Fruit fly (Drosophila melanogaster) whole organism, wandering third instar larva: ENCODE measurements around the gene CG12541.

Source experiments
- Abd-B ChIP-seq: fragments of >200 bp; optimal IDR thresholded peaks from 2 replicates; lab custom pipeline; 2017; ENCODE audit warnings: missing biosample characterization, missing genetic modification characterization
- CG32264 ChIP-seq: fragments of 200-800 bp; sonication (Bioruptor generic); optimal IDR thresholded peaks from 2 replicates; lab custom pipeline; 2016; ENCODE audit warnings: missing biosample characterization, missing genetic modification characterization
- CG9705 ChIP-seq: fragments of 200-800 bp; sonication (Bioruptor generic); optimal IDR thresholded peaks from 2 replicates; lab custom pipeline; 2018; ENCODE audit warnings: missing biosample characterization, mild to moderate bottlenecking, missing genetic modification characterization
- CrebA ChIP-seq: fragments of 200-800 bp; sonication (Bioruptor generic); optimal IDR thresholded peaks from 2 replicates; lab custom pipeline; 2016; ENCODE audit warnings: missing biosample characterization, mild to moderate bottlenecking, missing genetic modification characterization, borderline replicate concordance
- Dfd ChIP-seq: fragments of >200 bp; optimal IDR thresholded peaks from 2 replicates; lab custom pipeline; 2017; ENCODE audit warnings: missing biosample characterization, missing genetic modification characterization
- Dif ChIP-seq: fragments of 200-275, 200-300 bp; sonication (Bioruptor generic); optimal IDR thresholded peaks from 2 replicates; lab custom pipeline; 2018; ENCODE audit warnings: missing biosample characterization, missing genetic modification characterization; ENCODE audit not compliant: partially characterized antibody
- GATAd ChIP-seq: sonication (Bioruptor generic); optimal IDR thresholded peaks from 2 replicates; lab custom pipeline; 2016; ENCODE audit warnings: missing biosample characterization, missing genetic modification characterization
- HLH106 ChIP-seq: fragments of 200-800 bp; optimal IDR thresholded peaks from 3 replicates; lab custom pipeline; 2019; ENCODE audit warnings: missing biosample characterization, mild to moderate bottlenecking, missing genetic modification characterization, moderate library complexity
- Hnf4 ChIP-seq: fragments of 200-800 bp; sonication (Bioruptor generic); optimal IDR thresholded peaks from 2 replicates; lab custom pipeline; 2016; ENCODE audit warnings: missing biosample characterization, mild to moderate bottlenecking, missing genetic modification characterization
- Hr78 ChIP-seq: fragments of >200 bp; optimal IDR thresholded peaks from 2 replicates; lab custom pipeline; 2017; ENCODE audit warnings: missing biosample characterization, missing genetic modification characterization
- Hr83 ChIP-seq: fragments of 200-300 bp; sonication (Bioruptor generic); optimal IDR thresholded peaks from 2 replicates; lab custom pipeline; 2016; ENCODE audit warnings: missing biosample characterization, mild to moderate bottlenecking, missing genetic modification characterization, moderate library complexity; ENCODE audit not compliant: poor library complexity, severe bottlenecking
- Jra ChIP-seq: sonication (Bioruptor generic); optimal IDR thresholded peaks from 2 replicates; lab custom pipeline; 2016; ENCODE audit warnings: missing biosample characterization, missing genetic modification characterization
- Mio ChIP-seq: sonication (Bioruptor generic); optimal IDR thresholded peaks from 2 replicates; lab custom pipeline; 2016; ENCODE audit warnings: missing biosample characterization, missing genetic modification characterization
- Myc ChIP-seq: fragments of >200 bp; optimal IDR thresholded peaks from 2 replicates; lab custom pipeline; 2017
- N ChIP-seq: fragments of >200 bp; optimal IDR thresholded peaks from 2 replicates; lab custom pipeline; 2018; ENCODE audit warnings: missing biosample characterization, missing external identifiers, missing genetic modification characterization
- OdsH ChIP-seq: fragments of 200-800 bp; sonication (Bioruptor generic); optimal IDR thresholded peaks from 2 replicates; lab custom pipeline; 2016; ENCODE audit warnings: missing biosample characterization, mild to moderate bottlenecking, missing genetic modification characterization
- Rel ChIP-seq, 2 experiments: fragments of 200-800 bp; sonication (Bioruptor generic) in 1 of 2; optimal IDR thresholded peaks; 2 replicates in 1 of 2; 3 replicates in 1 of 2; lab custom pipeline; 2016 to 2019; ENCODE audit warnings: mild to moderate bottlenecking in 2 of 2, missing biosample characterization in 2 of 2, missing genetic modification characterization in 2 of 2, moderate library complexity in 1 of 2
- Sp1 ChIP-seq: fragments of 200-800 bp; sonication (Bioruptor generic); optimal IDR thresholded peaks from 3 replicates; lab custom pipeline; 2019; ENCODE audit warnings: missing biosample characterization, mild to moderate bottlenecking, missing genetic modification characterization, moderate library complexity
- Vsx2 ChIP-seq: fragments of 200-300, 225-300 bp; sonication (Bioruptor generic); optimal IDR thresholded peaks from 2 replicates; lab custom pipeline; 2018; ENCODE audit warnings: missing biosample characterization, missing genetic modification characterization; ENCODE audit not compliant: partially characterized antibody
- br ChIP-seq: fragments of 200-800 bp; sonication (Bioruptor generic); optimal IDR thresholded peaks from 2 replicates; lab custom pipeline; 2016; ENCODE audit warnings: missing biosample characterization, missing genetic modification characterization
- brk ChIP-seq: fragments of 200-800 bp; sonication (Bioruptor generic); optimal IDR thresholded peaks from 2 replicates; lab custom pipeline; 2016; ENCODE audit warnings: missing biosample characterization, mild to moderate bottlenecking, missing genetic modification characterization
- dl ChIP-seq, 2 experiments: fragments of 175-275, 200-275 bp in 1 of 2; fragments of 200-275 bp in 1 of 2; sonication (Bioruptor generic); optimal IDR thresholded peaks; lab custom pipeline; 2018; ENCODE audit warnings: mild to moderate bottlenecking in 2 of 2, missing biosample characterization in 2 of 2, missing genetic modification characterization in 2 of 2, moderate library complexity in 2 of 2; ENCODE audit not compliant: partially characterized antibody in 2 of 2, insufficient read depth in 1 of 2
- dmrt93B ChIP-seq: fragments of 200-800 bp; sonication (Bioruptor generic); optimal IDR thresholded peaks from 2 replicates; lab custom pipeline; 2018; ENCODE audit warnings: missing biosample characterization, mild to moderate bottlenecking, missing genetic modification characterization
- dsf ChIP-seq: sonication (Bioruptor generic); optimal IDR thresholded peaks from 2 replicates; lab custom pipeline; 2016; ENCODE audit warnings: missing biosample characterization, missing genetic modification characterization, borderline replicate concordance
- ey ChIP-seq: fragments of 200-800 bp; sonication (Bioruptor generic); optimal IDR thresholded peaks from 2 replicates; lab custom pipeline; 2016; ENCODE audit warnings: missing biosample characterization, missing genetic modification characterization
- foxo ChIP-seq, 2 experiments: fragments of 200-800 bp; sonication (Bioruptor generic); optimal IDR thresholded peaks; 2 replicates in 1 of 2; 3 replicates in 1 of 2; lab custom pipeline; 2016 to 2017; ENCODE audit warnings: missing biosample characterization in 2 of 2, missing genetic modification characterization in 2 of 2
- fru ChIP-seq: fragments of 200-800 bp; sonication (Bioruptor generic); optimal IDR thresholded peaks from 3 replicates; lab custom pipeline; 2016; ENCODE audit warnings: missing biosample characterization, mild to moderate bottlenecking, missing genetic modification characterization
- h ChIP-seq: fragments of 200-800 bp; sonication (Bioruptor generic); optimal IDR thresholded peaks from 3 replicates; lab custom pipeline; 2016; ENCODE audit warnings: missing biosample characterization, mild to moderate bottlenecking, missing genetic modification characterization
- jim ChIP-seq: fragments of 175-275, 200-325 bp; sonication (Bioruptor generic); optimal IDR thresholded peaks from 2 replicates; lab custom pipeline; 2016; ENCODE audit warnings: missing biosample characterization, mild to moderate bottlenecking, missing genetic modification characterization
- lola ChIP-seq: fragments of >200 bp; optimal IDR thresholded peaks from 2 replicates; lab custom pipeline; 2017; ENCODE audit warnings: missing biosample characterization, missing genetic modification characterization
- pan ChIP-seq: fragments of >200 bp; optimal IDR thresholded peaks from 2 replicates; lab custom pipeline; 2017
- psq ChIP-seq: fragments of 200-800 bp; sonication (Bioruptor generic); optimal IDR thresholded peaks from 3 replicates; lab custom pipeline; 2017; ENCODE audit warnings: missing biosample characterization, mild to moderate bottlenecking, missing genetic modification characterization, moderate library complexity
- rgr ChIP-seq: fragments of 200-800 bp; sonication (Bioruptor generic); optimal IDR thresholded peaks from 3 replicates; lab custom pipeline; 2016; ENCODE audit warnings: missing biosample characterization, mild to moderate bottlenecking, missing genetic modification characterization
- sage ChIP-seq: fragments of 200-800 bp; sonication (Bioruptor generic); optimal IDR thresholded peaks from 2 replicates; lab custom pipeline; 2016; ENCODE audit warnings: missing biosample characterization, mild to moderate bottlenecking, missing genetic modification characterization
- sv ChIP-seq: fragments of 200-800 bp; sonication (Bioruptor generic); optimal IDR thresholded peaks from 3 replicates; lab custom pipeline; 2016; ENCODE audit warnings: missing biosample characterization, missing genetic modification characterization
- tai ChIP-seq: sonication (Bioruptor generic); optimal IDR thresholded peaks from 2 replicates; lab custom pipeline; 2016; ENCODE audit warnings: missing biosample characterization, missing genetic modification characterization
- usp ChIP-seq: fragments of >200 bp; optimal IDR thresholded peaks from 2 replicates; lab custom pipeline; 2017; ENCODE audit warnings: missing biosample characterization, missing genetic modification characterization
- woc ChIP-seq: sonication (Bioruptor generic); optimal IDR thresholded peaks from 2 replicates; lab custom pipeline; 2016; ENCODE audit warnings: missing biosample characterization, mild to moderate bottlenecking, missing genetic modification characterization

Gene CG12541

dm6 chrX:7095292-7095911, 29.6 kb upstream of the CG12541 start:
- TF ChIP-seq GATAd (no peak), psq (GFP tag; lab: Kevin White, UChicago) (peak; percentile 67), Myc (lab: Kevin White, UChicago) (no peak), HLH106 (tag; lab: Kevin White, UChicago) (peak; percentile 90), Dfd (GFP tag; lab: Kevin White, UChicago) (no peak), Mio (no peak), fru (GFP tag; lab: Kevin White, UChicago) (peak; percentile 84), lola (GFP tag; lab: Kevin White, UChicago) (no peak), rgr (GFP tag; lab: Kevin White, UChicago) (peak; percentile 76), sage (GFP tag; lab: Kevin White, UChicago) (peak; percentile 75), jim (no peak), sv (GFP tag; lab: Kevin White, UChicago) (peak; percentile 55), usp (GFP tag; lab: Kevin White, UChicago) (no peak), CG9705 (GFP tag; lab: Kevin White, UChicago) (peak; percentile 87), OdsH (GFP tag; lab: Kevin White, UChicago) (peak; percentile 81), Vsx2 (GFP tag; lab: Kevin White, UChicago) (no peak), dsf (GFP tag; lab: Kevin White, UChicago) (peak; percentile 27), Hr78 (no peak), woc (GFP tag; lab: Kevin White, UChicago) (peak; percentile 68), ey (GFP tag; lab: Kevin White, UChicago) (peak; percentile 82), N (GFP tag; lab: Kevin White, UChicago) (no peak), pan (lab: Kevin White, UChicago) (no peak), Abd-B (GFP tag; lab: Kevin White, UChicago) (no peak), CrebA (no peak), dl (GFP tag; optimal IDR thresholded peaks at IDR 0.05; lab: Kevin White, UChicago; ENCODE audit: insufficient read depth in 1 of 2, partially characterized antibody in 2 of 2) (no peak), Hr83 (GFP tag; lab: Kevin White, UChicago) (peak; percentile 18), h (GFP tag; lab: Kevin White, UChicago) (peak; percentile 86), tai (GFP tag; lab: Kevin White, UChicago) (peak; percentile 82), br (GFP tag; lab: Kevin White, UChicago) (peak; percentile 82), Hnf4 (GFP tag; lab: Kevin White, UChicago) (peak; percentile 78), Sp1 (GFP tag; lab: Kevin White, UChicago) (peak; percentile 89), brk (GFP tag; lab: Kevin White, UChicago) (peak; percentile 44), Rel (GFP tag; optimal IDR thresholded peaks at IDR 0.05; lab: Kevin White, UChicago) (peak; percentile 11), Rel (tag; optimal IDR thresholded peaks at IDR 0.05; lab: Kevin White, UChicago) (peak; percentile 75), Dif (GFP tag; lab: Kevin White, UChicago) (no peak), foxo (GFP tag; optimal IDR thresholded peaks at IDR 0.05; lab: Kevin White, UChicago) (peak in 1 of 2 experiments; percentile 89), dmrt93B (GFP tag; lab: Kevin White, UChicago) (peak; percentile 65), CG32264 (peak; percentile 67), Jra (GFP tag; lab: Kevin White, UChicago) (peak; percentile 63)
- TF ChIP-seq, all 38 proteins: peak for 23

dm6 chrX:7094861-7095260, 29.0 kb upstream of the CG12541 start:
- TF ChIP-seq brk (GFP tag; lab: Kevin White, UChicago) (no peak), Rel (GFP tag; optimal IDR thresholded peaks at IDR 0.05; lab: Kevin White, UChicago) (no peak), Rel (tag; optimal IDR thresholded peaks at IDR 0.05; lab: Kevin White, UChicago) (no peak)
